Worm (Caenorhabditis elegans): ENCODE measurements around the gene F27E5.8.

DNA sequence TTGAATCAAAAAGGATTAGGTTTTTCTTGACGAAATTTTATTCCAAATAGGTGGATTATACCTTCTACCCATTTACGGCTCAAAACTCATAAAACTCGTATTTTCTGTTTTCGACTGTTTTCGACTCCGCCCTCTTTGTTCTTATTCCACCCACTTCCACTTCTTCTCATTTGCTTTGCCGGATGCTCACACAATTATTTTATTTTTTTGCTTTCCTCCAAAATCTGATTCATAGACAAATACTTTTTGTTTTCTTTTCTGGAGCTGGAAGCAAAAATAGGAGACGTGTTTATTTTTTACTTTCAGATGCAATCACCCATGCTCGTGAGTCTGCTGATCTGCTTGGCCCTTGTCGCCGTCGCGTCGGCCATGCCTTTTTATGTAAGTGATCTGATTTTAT, 27.8 kb upstream of the F27E5.8 start, which contains the start of gene nlp-63:
- TF ChIP-seq ama-1 (optimal IDR thresholded peaks at IDR 0.05) (no peak), hmg-4 (GFP tag; optimal IDR thresholded peaks at IDR 0.05) (no peak), hnd-1 (tag; optimal IDR thresholded peaks at IDR 0.05) (no peak), scrt-1 (GFP tag; IDR thresholded peaks at IDR 0.05) (no peak), F13C5.2 (tag; optimal IDR thresholded peaks at IDR 0.05) (no peak), tbx-11 (GFP tag; IDR thresholded peaks at IDR 0.05) (no peak), flt-1 (GFP tag; IDR thresholded peaks at IDR 0.05) (no peak), hmbx-1 (tag; optimal IDR thresholded peaks at IDR 0.05) (no peak), aly-1 (tag; optimal IDR thresholded peaks at IDR 0.05) (no peak), ceh-36 (tag; optimal IDR thresholded peaks at IDR 0.05) (no peak), B0310.2 (tag; optimal IDR thresholded peaks at IDR 0.05) (no peak), tra-4 (tag; optimal IDR thresholded peaks at IDR 0.05) (no peak), pes-1 (GFP tag; IDR thresholded peaks at IDR 0.05) (no peak)

Data from whole organism, early embryonic.